Fruit fly (Drosophila melanogaster): ENCODE data around the gene Cox17.

The Cox17 gene

DNA sequence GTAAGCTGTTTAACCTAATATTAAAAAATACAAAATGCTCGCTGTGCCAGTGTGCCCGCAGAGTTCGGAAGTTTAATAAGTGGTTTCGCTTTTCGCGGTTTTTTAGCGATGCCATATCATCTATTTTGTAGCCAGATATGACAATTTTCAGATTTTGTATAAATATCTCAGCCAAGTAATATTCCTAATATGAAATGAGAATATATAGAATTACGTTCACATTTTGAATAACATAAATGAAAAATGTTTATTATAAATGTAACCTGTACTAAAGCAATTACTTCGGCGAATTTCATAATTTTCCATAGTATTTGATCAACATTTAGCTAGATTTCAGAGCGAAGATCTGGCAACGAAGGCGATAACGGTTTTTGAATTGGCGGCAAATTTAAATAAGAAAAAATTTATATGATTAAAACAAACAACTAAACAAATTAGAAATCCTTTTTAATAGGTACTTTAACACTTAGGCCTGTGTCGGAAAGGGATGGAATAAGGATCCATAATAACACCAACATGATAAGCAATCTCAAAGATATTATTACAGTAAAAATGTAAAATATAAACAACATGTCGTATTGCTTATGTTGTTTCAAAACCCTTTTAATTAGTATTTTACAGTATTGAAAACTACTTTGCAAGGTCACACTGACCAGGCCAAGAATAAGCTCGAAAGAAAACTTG lies 18.0 kb downstream of the Cox17 start, which contains the start of the genes opm and dob (continued):
- peak; percentile 67 for TF ChIP-seq CG9797 (GFP tag; optimal IDR thresholded peaks at IDR 0.05)
- TF ChIP-seq CG8290 (GFP tag; optimal IDR thresholded peaks at IDR 0.05): no peak
- TF ChIP-seq CG8290 (tag; optimal IDR thresholded peaks at IDR 0.05): no peak
- no peak for TF ChIP-seq en (GFP tag; optimal IDR thresholded peaks at IDR 0.05)
- peak; percentile 28 for TF ChIP-seq CG15601 (tag; optimal IDR thresholded peaks at IDR 0.05)
- no peak for TF ChIP-seq CG4282 (GFP tag; optimal IDR thresholded peaks at IDR 0.05)
- no peak for TF ChIP-seq nau (GFP tag; optimal IDR thresholded peaks at IDR 0.05)
- TF ChIP-seq trh (GFP tag; optimal IDR thresholded peaks at IDR 0.05): no peak
- no peak for TF ChIP-seq ranshi (GFP tag; IDR thresholded peaks at IDR 0.05)
- TF ChIP-seq CG10147 (GFP tag; optimal IDR thresholded peaks at IDR 0.05): peak; percentile 20
- peak; percentile 24 for TF ChIP-seq dmrt11E (tag; optimal IDR thresholded peaks at IDR 0.05)
- no peak for TF ChIP-seq Bteb2 (GFP tag; optimal IDR thresholded peaks at IDR 0.05)
- no peak for TF ChIP-seq aop (GFP tag; IDR thresholded peaks at IDR 0.05)
- TF ChIP-seq emc (GFP tag; optimal IDR thresholded peaks at IDR 0.05): no peak
- TF ChIP-seq D19B (GFP tag; optimal IDR thresholded peaks at IDR 0.05): no peak
- TF ChIP-seq CG1603 (tag; optimal IDR thresholded peaks at IDR 0.05): peak; percentile 13
- no peak for TF ChIP-seq CG6654 (GFP tag; optimal IDR thresholded peaks at IDR 0.05)
- peak; percentile 68 for TF ChIP-seq phol (tag; optimal IDR thresholded peaks at IDR 0.05)
- no peak for TF ChIP-seq CG10209 (GFP tag; optimal IDR thresholded peaks at IDR 0.05)
- no peak for TF ChIP-seq CG11398 (GFP tag; optimal IDR thresholded peaks at IDR 0.05)
- peak; percentile 19 for TF ChIP-seq sens (GFP tag)
- no peak for TF ChIP-seq CG11247 (GFP tag; IDR thresholded peaks at IDR 0.05)
- peak; percentile 21 for TF ChIP-seq CG9817 (tag; optimal IDR thresholded peaks at IDR 0.05)
- TF ChIP-seq CrebB (tag; optimal IDR thresholded peaks at IDR 0.05): no peak
- no peak for TF ChIP-seq CG14860 (GFP tag; IDR thresholded peaks at IDR 0.05; ENCODE audit: partially characterized antibody)
- no peak for TF ChIP-seq CG12104 (GFP tag; optimal IDR thresholded peaks at IDR 0.05)
- no peak for TF ChIP-seq dati (GFP tag; IDR thresholded peaks at IDR 0.05)
- no peak for TF ChIP-seq CG10462 (GFP tag; optimal IDR thresholded peaks at IDR 0.05)
- no peak for TF ChIP-seq ftz-f1 (GFP tag; optimal IDR thresholded peaks at IDR 0.05)
- TF ChIP-seq CG18262 (tag; optimal IDR thresholded peaks at IDR 0.05): peak; percentile 37
- no peak for TF ChIP-seq BtbVII (GFP tag; optimal IDR thresholded peaks at IDR 0.05)
- TF ChIP-seq Hr3 (GFP tag; optimal IDR thresholded peaks at IDR 0.05): peak; percentile 9
- TF ChIP-seq CG10543 (GFP tag; optimal IDR thresholded peaks at IDR 0.05): peak; percentile 6
- peak; percentile 17 for TF ChIP-seq Sry-δ (GFP tag; optimal IDR thresholded peaks at IDR 0.05)

DNA sequence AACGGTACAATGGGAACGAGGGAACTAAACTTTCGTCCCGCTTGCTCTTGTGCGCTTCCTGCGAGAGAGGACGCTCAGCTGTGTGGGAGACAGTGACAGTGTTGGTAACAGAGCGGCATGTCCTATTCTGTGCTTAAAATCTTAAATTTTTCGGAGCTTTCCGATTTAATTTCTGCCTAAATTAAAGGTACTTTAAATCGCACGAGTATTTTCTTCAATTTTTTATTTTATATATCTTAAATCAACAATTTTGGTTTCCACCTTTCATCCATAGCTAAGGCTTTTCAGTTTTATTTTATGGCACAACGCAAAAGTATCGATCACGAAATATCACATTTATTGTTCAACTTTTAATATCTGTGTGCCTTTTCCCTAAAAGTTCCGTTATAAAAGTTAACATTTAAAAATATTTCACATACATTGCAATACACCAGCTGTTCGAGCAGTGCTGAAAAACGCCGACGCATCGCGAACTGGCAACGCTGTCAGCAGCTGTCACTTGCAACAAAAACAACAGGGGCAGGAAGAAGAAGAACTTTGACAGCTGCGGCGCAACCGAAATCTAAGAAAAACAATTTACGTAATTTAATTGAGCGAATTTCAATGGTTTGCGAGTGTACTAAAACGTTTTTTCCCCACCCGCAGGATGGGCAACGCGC lies 21.0 kb downstream of the Cox17 start, which contains the start of the genes hiw and ND-B18:
TSS of gene hiw (minus strand) at position 26 of the 659 bp plus-strand sequence.
TSS of gene ND-B18 (plus strand) at position 330 of the 659 bp plus-strand sequence.
- TF ChIP-seq pita (GFP tag; optimal IDR thresholded peaks at IDR 0.05) (no peak), CG34376 (GFP tag; optimal IDR thresholded peaks at IDR 0.05) (no peak), aop (GFP tag; IDR thresholded peaks at IDR 0.05) (no peak), btn (GFP tag; optimal IDR thresholded peaks at IDR 0.05) (no peak), Hand (GFP tag; optimal IDR thresholded peaks at IDR 0.05) (no peak), CG4820 (GFP tag; optimal IDR thresholded peaks at IDR 0.05) (no peak), Bdp1 (GFP tag; optimal IDR thresholded peaks at IDR 0.05) (no peak), CG10543 (GFP tag; optimal IDR thresholded peaks at IDR 0.05) (no peak), CG12942 (GFP tag; optimal IDR thresholded peaks at IDR 0.05) (no peak), ttk (GFP tag; IDR thresholded peaks at IDR 0.05) (no peak), knrl (GFP tag; IDR thresholded peaks at IDR 0.05; ENCODE audit: partially characterized antibody) (peak; percentile 20; the same call in 1 of the 3 replicates), repo (GFP tag; optimal IDR thresholded peaks at IDR 0.05) (no peak), z (GFP tag; IDR thresholded peaks at IDR 0.05) (no peak), grau (tag; optimal IDR thresholded peaks at IDR 0.05) (peak; percentile 11), CG10462 (GFP tag; optimal IDR thresholded peaks at IDR 0.05) (no peak), CG1529 (GFP tag; optimal IDR thresholded peaks at IDR 0.05) (no peak), Fer3 (tag; optimal IDR thresholded peaks at IDR 0.05) (no peak), Ada2b (GFP tag; IDR thresholded peaks at IDR 0.05) (no peak), gsb-n (tag; optimal IDR thresholded peaks at IDR 0.05) (no peak), gce (GFP tag; IDR thresholded peaks at IDR 0.05) (no peak)

Measured in whole organism, embryonic.